Fruit fly (Drosophila melanogaster) whole organism, embryonic: ENCODE results near the gene Ant2.

Source experiments
- Adf1 ChIP-seq: fragments of 200-800 bp; sonication (Bioruptor generic); IDR thresholded peaks from 2 replicates; pipeline ENCODE4 v1.3.6; 2022; ENCODE audit warnings: missing biosample characterization, missing genetic modification characterization
- CG10654 ChIP-seq: fragments of 200-800 bp; sonication (Bioruptor generic); optimal IDR thresholded peaks from 2 replicates; lab custom pipeline; 2016; ENCODE audit warnings: missing biosample characterization, missing genetic modification characterization
- CG11093 ChIP-seq: fragments of 200-800 bp; sonication (Bioruptor generic); IDR thresholded peaks from 3 replicates; pipeline ENCODE4 v1.3.6; 2022; ENCODE audit warnings: missing biosample characterization, missing genetic modification characterization
- CG11695 ChIP-seq: fragments of 200-800 bp; sonication (Bioruptor generic); IDR thresholded peaks from 3 replicates; pipeline ENCODE4 v1.3.6; 2022; ENCODE audit warnings: missing biosample characterization, missing genetic modification characterization
- CG12155 ChIP-seq: fragments of 200-800 bp; sonication (Bioruptor generic); optimal IDR thresholded peaks from 3 replicates; lab custom pipeline; 2016; ENCODE audit warnings: missing biosample characterization, missing genetic modification characterization
- CG12744 ChIP-seq: fragments of 200-800 bp; sonication (Bioruptor generic); optimal IDR thresholded peaks from 2 replicates; lab custom pipeline; 2016; ENCODE audit warnings: missing biosample characterization, missing genetic modification characterization
- CG13624 ChIP-seq: fragments of 200-800 bp; sonication (Bioruptor generic); optimal IDR thresholded peaks from 2 replicates; lab custom pipeline; 2016; ENCODE audit warnings: missing biosample characterization, missing genetic modification characterization
- CG14667 ChIP-seq: fragments of 200-800 bp; sonication (Bioruptor generic); IDR thresholded peaks from 2 replicates; pipeline ENCODE4 v1.3.6; 2022; ENCODE audit warnings: missing biosample characterization, missing genetic modification characterization
- CG14965 ChIP-seq: fragments of 200-800 bp; sonication (Bioruptor generic); optimal IDR thresholded peaks from 2 replicates; lab custom pipeline; 2016; ENCODE audit warnings: missing biosample characterization, missing genetic modification characterization, borderline replicate concordance
- CG15479 ChIP-seq: fragments of 200-800 bp; sonication (Bioruptor generic); optimal IDR thresholded peaks from 3 replicates; lab custom pipeline; 2019; ENCODE audit warnings: missing biosample characterization, mild to moderate bottlenecking, missing genetic modification characterization, moderate library complexity
- CG1792 ChIP-seq: fragments of 200-800 bp; sonication (Bioruptor generic); optimal IDR thresholded peaks from 2 replicates; lab custom pipeline; 2016; ENCODE audit warnings: missing biosample characterization, missing genetic modification characterization
- CG18011 ChIP-seq: fragments of 200-800 bp; sonication (Bioruptor generic); optimal IDR thresholded peaks from 2 replicates; lab custom pipeline; 2017; ENCODE audit warnings: missing biosample characterization, missing genetic modification characterization, mild to moderate bottlenecking, moderate library complexity, missing genotype
- CG2129 ChIP-seq: fragments of 200-800 bp; sonication (Bioruptor generic); IDR thresholded peaks from 2 replicates; pipeline ENCODE4 v1.3.6; 2022; ENCODE audit warnings: missing biosample characterization, missing genetic modification characterization; ENCODE audit not compliant: partially characterized antibody
- CG30431 ChIP-seq: fragments of 200-800 bp; sonication (Bioruptor generic); optimal IDR thresholded peaks from 2 replicates; lab custom pipeline; 2017; ENCODE audit warnings: missing biosample characterization, missing genetic modification characterization
- CG31441 ChIP-seq: fragments of 200-800 bp; sonication (Bioruptor generic); IDR thresholded peaks from 2 replicates; pipeline ENCODE4 v1.3.6; 2022; ENCODE audit warnings: missing biosample characterization, missing genetic modification characterization
- CG33213 ChIP-seq: fragments of 200-800 bp; sonication (Bioruptor generic); optimal IDR thresholded peaks from 3 replicates; lab custom pipeline; 2016; ENCODE audit warnings: missing biosample characterization, missing genetic modification characterization
- CG34422 ChIP-seq: fragments of 200-800 bp; sonication (Bioruptor generic); IDR thresholded peaks from 3 replicates; pipeline ENCODE4 v1.3.6; 2022; ENCODE audit warnings: missing biosample characterization, missing genetic modification characterization
- CG6175 ChIP-seq: fragments of 200-800 bp; sonication (Bioruptor generic); IDR thresholded peaks from 3 replicates; pipeline ENCODE4 v1.3.6; 2022; ENCODE audit warnings: missing biosample characterization, missing genetic modification characterization
- CG7357 ChIP-seq: fragments of 200-800 bp; sonication (Bioruptor generic); IDR thresholded peaks from 3 replicates; pipeline ENCODE4 v1.3.6; 2022; ENCODE audit warnings: missing biosample characterization, missing genetic modification characterization
- CG8924 ChIP-seq: fragments of 200-800 bp; optimal IDR thresholded peaks from 3 replicates; lab custom pipeline; 2019; ENCODE audit warnings: missing biosample characterization, mild to moderate bottlenecking, missing genetic modification characterization, moderate library complexity
- CG9609 ChIP-seq: fragments of 200-800 bp; sonication (Bioruptor generic); optimal IDR thresholded peaks from 3 replicates; lab custom pipeline; 2016; ENCODE audit warnings: missing biosample characterization, missing genetic modification characterization
- CG9932 ChIP-seq: fragments of 200-800 bp; sonication (Bioruptor generic); IDR thresholded peaks from 2 replicates; pipeline ENCODE4 v1.3.6; 2022; ENCODE audit warnings: missing biosample characterization, missing genetic modification characterization
- Dad ChIP-seq: fragments of 200-800 bp; sonication (Bioruptor generic); optimal IDR thresholded peaks from 3 replicates; lab custom pipeline; 2016; ENCODE audit warnings: missing biosample characterization, missing genetic modification characterization
- Dp ChIP-seq: fragments of 200-800 bp; sonication (Bioruptor generic); optimal IDR thresholded peaks from 2 replicates; lab custom pipeline; 2018; ENCODE audit warnings: missing biosample characterization, mild to moderate bottlenecking, missing genetic modification characterization, moderate library complexity
- Ets97D ChIP-seq: fragments of 200-800 bp; sonication (Bioruptor generic); optimal IDR thresholded peaks from 3 replicates; lab custom pipeline; 2016; ENCODE audit warnings: missing biosample characterization, missing genetic modification characterization
- Fer2 ChIP-seq: fragments of 200-800 bp; sonication (Bioruptor generic); optimal IDR thresholded peaks from 2 replicates; lab custom pipeline; 2018; ENCODE audit warnings: missing biosample characterization, mild to moderate bottlenecking, missing genetic modification characterization, moderate library complexity
- Fer3 ChIP-seq: fragments of 200-800 bp; sonication (Bioruptor generic); optimal IDR thresholded peaks from 2 replicates; lab custom pipeline; 2018; ENCODE audit warnings: missing biosample characterization, mild to moderate bottlenecking, missing genetic modification characterization, moderate library complexity
- Gsc ChIP-seq: fragments of 200-800 bp; sonication (Bioruptor generic); IDR thresholded peaks from 2 replicates; pipeline ENCODE4 v1.3.6; 2022; ENCODE audit warnings: missing biosample characterization, missing genetic modification characterization
- HLH54F ChIP-seq: fragments of 200-800 bp; sonication (Bioruptor generic); optimal IDR thresholded peaks from 3 replicates; lab custom pipeline; 2016; ENCODE audit warnings: missing biosample characterization, missing genetic modification characterization
- Lim3 ChIP-seq: fragments of 200-800 bp; sonication (Bioruptor generic); IDR thresholded peaks from 2 replicates; pipeline ENCODE4 v1.3.6; 2022; ENCODE audit warnings: missing biosample characterization, missing genetic modification characterization
- Mes4 ChIP-seq: fragments of 200-800 bp; sonication (Bioruptor generic); optimal IDR thresholded peaks from 2 replicates; lab custom pipeline; 2016; ENCODE audit warnings: missing biosample characterization, missing genetic modification characterization
- NFAT ChIP-seq: fragments of 200-800 bp; sonication (Bioruptor generic); IDR thresholded peaks from 2 replicates; pipeline ENCODE4 v1.3.6; 2022; ENCODE audit warnings: missing biosample characterization, missing genetic modification characterization
- Sry-δ ChIP-seq: fragments of 200-800 bp; sonication (Bioruptor generic); optimal IDR thresholded peaks from 2 replicates; lab custom pipeline; 2016; ENCODE audit warnings: missing biosample characterization, missing genetic modification characterization
- Ssrp ChIP-seq: fragments of 200-800 bp; sonication (Bioruptor generic); optimal IDR thresholded peaks from 2 replicates; lab custom pipeline; 2018; ENCODE audit warnings: missing biosample characterization, mild to moderate bottlenecking, missing genetic modification characterization, moderate library complexity
- Taf1 ChIP-seq: fragments of 200-800 bp; sonication (Bioruptor generic); IDR thresholded peaks from 2 replicates; pipeline ENCODE4 v1.3.6; 2022; ENCODE audit warnings: missing biosample characterization, missing genetic modification characterization
- Usf ChIP-seq: fragments of 200-800 bp; sonication (Bioruptor generic); optimal IDR thresholded peaks from 2 replicates; lab custom pipeline; 2017; ENCODE audit warnings: missing genotype, missing biosample characterization, missing genetic modification characterization
- Vsx1 ChIP-seq: fragments of 200-800 bp; sonication (Bioruptor generic); optimal IDR thresholded peaks from 2 replicates; lab custom pipeline; 2017; ENCODE audit warnings: missing biosample characterization, mild to moderate bottlenecking, missing genetic modification characterization, missing genetic modification reagents
- Xrp1 ChIP-seq: fragments of 200-800 bp; sonication (Bioruptor generic); IDR thresholded peaks from 2 replicates; pipeline ENCODE4 v1.3.6; 2022; ENCODE audit warnings: missing biosample characterization, missing genetic modification characterization
- ac ChIP-seq: fragments of 200-800 bp; sonication (Bioruptor generic); optimal IDR thresholded peaks from 3 replicates; lab custom pipeline; 2017; ENCODE audit warnings: missing biosample characterization, mild to moderate bottlenecking, missing genetic modification characterization
- al ChIP-seq: fragments of 200-800 bp; sonication (Bioruptor generic); IDR thresholded peaks from 2 replicates; pipeline ENCODE4 v1.3.6; 2022; ENCODE audit warnings: missing biosample characterization, missing genetic modification characterization
- br ChIP-seq: fragments of >200 bp; optimal IDR thresholded peaks from 2 replicates; lab custom pipeline; 2017
- crol ChIP-seq: fragments of 200-800 bp; sonication (Bioruptor generic); IDR thresholded peaks from 2 replicates; pipeline ENCODE4 v1.3.6; 2022; ENCODE audit warnings: missing biosample characterization, missing genetic modification characterization
- dati ChIP-seq: fragments of 200-800 bp; sonication (Bioruptor generic); IDR thresholded peaks from 2 replicates; pipeline ENCODE4 v1.3.6; 2022; ENCODE audit warnings: missing biosample characterization, missing genetic modification characterization
- fd102C ChIP-seq: fragments of 200-800 bp; sonication (Bioruptor generic); optimal IDR thresholded peaks from 2 replicates; lab custom pipeline; 2018; ENCODE audit warnings: missing biosample characterization, mild to moderate bottlenecking, missing genetic modification characterization, moderate library complexity
- lab ChIP-seq: fragments of 200-800 bp; sonication (Bioruptor generic); optimal IDR thresholded peaks from 3 replicates; lab custom pipeline; 2017; ENCODE audit warnings: missing biosample characterization, missing genetic modification characterization, mild to moderate bottlenecking, moderate library complexity, missing genetic modification reagents
- nmo ChIP-seq: fragments of 200-800 bp; sonication (Bioruptor generic); optimal IDR thresholded peaks from 2 replicates; lab custom pipeline; 2018; ENCODE audit warnings: missing biosample characterization, mild to moderate bottlenecking, missing genetic modification characterization, moderate library complexity
- prd ChIP-seq, 3 experiments: fragments of >200 bp in 2 of 3; fragments of 200-800 bp in 1 of 3; sonication (Bioruptor generic) in 1 of 3; optimal IDR thresholded peaks in 2 of 3; IDR thresholded peaks in 1 of 3; 2 replicates in 2 of 3; 3 replicates in 1 of 3; pipeline versions ENCODE4 v1.3.6 to Lab custom; 2017 to 2022; ENCODE audit warnings: missing biosample characterization in 1 of 3, missing genetic modification characterization in 1 of 3
- pum ChIP-seq: fragments of 200-800 bp; sonication (Bioruptor generic); optimal IDR thresholded peaks from 2 replicates; lab custom pipeline; 2016; ENCODE audit warnings: missing biosample characterization, missing genetic modification characterization
- schlank ChIP-seq: fragments of 200-800 bp; sonication (Bioruptor generic); optimal IDR thresholded peaks from 2 replicates; lab custom pipeline; 2018; ENCODE audit warnings: missing biosample characterization, mild to moderate bottlenecking, missing genetic modification characterization
- sisA ChIP-seq: fragments of 200-800 bp; sonication (Bioruptor generic); IDR thresholded peaks from 2 replicates; pipeline ENCODE4 v1.3.6; 2022; ENCODE audit warnings: missing biosample characterization, missing genetic modification characterization
- stwl ChIP-seq: fragments of 200-800 bp; sonication (Bioruptor generic); optimal IDR thresholded peaks from 3 replicates; lab custom pipeline; 2018; ENCODE audit warnings: missing biosample characterization, mild to moderate bottlenecking, missing genetic modification characterization, moderate library complexity
- zfh1 ChIP-seq: fragments of 200-800 bp; sonication (Bioruptor generic); IDR thresholded peaks from 3 replicates; pipeline ENCODE4 v1.3.6; 2022; ENCODE audit warnings: missing biosample characterization, missing genetic modification characterization

Gene Ant2

dm6 chrX:10832369-10832768, 45.7 kb upstream of the Ant2 start (continued):
- peak; percentile 76 for TF ChIP-seq Ets97D (GFP tag; lab: Kevin White, UChicago)
- no peak for TF ChIP-seq CG14667 (GFP tag; lab: Robert Waterston, UW)
- TF ChIP-seq crol (GFP tag; lab: Robert Waterston, UW), result no peak
- TF ChIP-seq CG7357, result 0 out of 3 replicates have a peak, but pooled peaks have one; percentile 28
- TF ChIP-seq CG33213, result peak; percentile 77
- no peak for TF ChIP-seq ac (GFP tag; lab: Kevin White, UChicago)
- TF ChIP-seq CG11695, result no peak
- TF ChIP-seq sisA (GFP tag; lab: Robert Waterston, UW), result peak; percentile 67
- TF ChIP-seq br (lab: Kevin White, UChicago), result no peak
- peak; percentile 27 for TF ChIP-seq CG10654 (GFP tag; lab: Kevin White, UChicago)
- TF ChIP-seq CG30431 (GFP tag; lab: Kevin White, UChicago), result peak; percentile 35
- TF ChIP-seq NFAT (GFP tag; lab: Robert Waterston, UW), result peak; percentile 87
- peak; percentile 70 for TF ChIP-seq pum (GFP tag; lab: Kevin White, UChicago)
- TF ChIP-seq Taf1, result no peak
- TF ChIP-seq Fer2, result peak; percentile 33
- TF ChIP-seq Dad (GFP tag; lab: Kevin White, UChicago), result peak; percentile 25
- peak; percentile 46 for TF ChIP-seq CG12744 (GFP tag; lab: Kevin White, UChicago)
- TF ChIP-seq CG8924 (tag; lab: Kevin White, UChicago), result no peak
- no peak for TF ChIP-seq schlank (tag; lab: Kevin White, UChicago)
- TF ChIP-seq CG11093 (GFP tag; lab: Robert Waterston, UW), result no peak
- peak; percentile 71 for TF ChIP-seq CG9932
- peak; percentile 52 for TF ChIP-seq CG13624 (GFP tag; lab: Kevin White, UChicago)
- TF ChIP-seq al (GFP tag; lab: Robert Waterston, UW), result peak; percentile 22; the same call in 1 of the 2 replicates
- TF ChIP-seq Xrp1 (GFP tag; lab: Robert Waterston, UW), result no peak
- peak; percentile 61 for TF ChIP-seq nmo (GFP tag; lab: Kevin White, UChicago)
- TF ChIP-seq HLH54F, result peak; percentile 50
- TF ChIP-seq dati (GFP tag; lab: Robert Waterston, UW), result 0 out of 2 replicates have a peak, but pooled peaks have one; percentile 6
- TF ChIP-seq Gsc, result no peak
- TF ChIP-seq stwl (tag; lab: Kevin White, UChicago), result peak; percentile 70
- TF ChIP-seq zfh1 (GFP tag; lab: Robert Waterston, UW), result peak; percentile 77; the same call in 2 of the 3 replicates
- TF ChIP-seq Usf (GFP tag; lab: Kevin White, UChicago), result peak; percentile 20
- no peak for TF ChIP-seq Adf1 (GFP tag; lab: Robert Waterston, UW)
- TF ChIP-seq CG2129, result no peak
- no peak; the same call in 2 of the 3 replicates for TF ChIP-seq CG6175 (GFP tag; lab: Robert Waterston, UW)
- peak; percentile 63; the same call in 1 of the 3 replicates for TF ChIP-seq CG34422 (GFP tag; lab: Robert Waterston, UW)
- TF ChIP-seq Fer3 (tag; lab: Kevin White, UChicago), result peak; percentile 61
- TF ChIP-seq lab, result peak; percentile 29
- no peak for TF ChIP-seq Lim3
- peak; percentile 4 for TF ChIP-seq fd102C (GFP tag; lab: Kevin White, UChicago)
- TF ChIP-seq Sry-δ (GFP tag; lab: Kevin White, UChicago), result peak; percentile 14
- peak; percentile 44; the same call in 1 of the 2 replicates for TF ChIP-seq CG31441 (GFP tag; lab: Robert Waterston, UW)
- peak; percentile 0 for TF ChIP-seq Mes4 (GFP tag; lab: Kevin White, UChicago)
- peak; percentile 50 for TF ChIP-seq CG12155 (GFP tag; lab: Kevin White, UChicago)
- no peak for TF ChIP-seq CG1792 (GFP tag; lab: Kevin White, UChicago)
- no peak for TF ChIP-seq CG18011
- no peak for TF ChIP-seq CG15479 (GFP tag; lab: Kevin White, UChicago)
- peak; percentile 47 for TF ChIP-seq CG9609 (GFP tag; lab: Kevin White, UChicago)
- no peak for TF ChIP-seq prd (optimal IDR thresholded peaks at IDR 0.05; lab: Kevin White, UChicago)
- TF ChIP-seq prd (GFP tag; IDR thresholded peaks at IDR 0.05; lab: Robert Waterston, UW), result peak; percentile 64
- TF ChIP-seq Vsx1 (GFP tag; lab: Kevin White, UChicago), result no peak
- TF ChIP-seq Dp, result peak; percentile 13
- peak; percentile 41 for TF ChIP-seq Ssrp
- no peak for TF ChIP-seq CG14965
